Fruit fly (Drosophila melanogaster): ENCODE data around the gene brwl.

- TF ChIP-seq h (optimal IDR thresholded peaks at IDR 0.05) (no peak), Bgb (GFP tag; IDR thresholded peaks at IDR 0.05; ENCODE audit: partially characterized antibody) (no peak), caup (GFP tag; optimal IDR thresholded peaks at IDR 0.05; ENCODE audit: severe bottlenecking) (no peak)
Measured at dm6 chr2L:9543871-9544270, 24.8 kb upstream of the brwl start, which contains the start of gene CG13113.
